Fruit fly (Drosophila melanogaster): ENCODE results near the gene Ca-beta.

The Ca-beta gene

DNA sequence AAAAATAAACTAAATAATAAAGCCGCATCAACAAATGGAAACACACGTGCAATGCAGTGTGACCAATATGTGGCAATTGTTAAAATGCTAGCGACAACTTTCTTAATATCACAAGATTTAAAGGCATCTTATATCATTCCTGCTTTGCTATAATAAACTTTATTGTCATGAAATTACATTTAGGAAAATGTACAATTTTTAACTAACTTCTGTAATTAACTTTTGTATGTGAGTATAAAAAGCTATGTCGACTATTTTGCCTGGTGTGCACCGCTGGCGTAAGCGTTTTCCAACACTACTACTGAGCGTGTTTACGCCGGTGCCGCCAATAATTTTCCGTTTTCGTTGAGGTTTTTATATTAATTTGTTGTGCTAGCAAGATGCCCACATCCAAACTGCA, 79.8 kb downstream of the Ca-beta start, which contains the start of the genes Csl4 and Nup160 (continued):
- TF ChIP-seq CG34224 (GFP tag; IDR thresholded peaks at IDR 0.05; ENCODE audit: partially characterized antibody): peak; percentile 34; the same call in 1 of the 3 replicates
- TF ChIP-seq btn (GFP tag; optimal IDR thresholded peaks at IDR 0.05): peak; percentile 55
- TF ChIP-seq CG3995 (GFP tag; optimal IDR thresholded peaks at IDR 0.05): peak; percentile 57
- no peak for TF ChIP-seq CG6175 (GFP tag; IDR thresholded peaks at IDR 0.05)
- peak; percentile 93 for TF ChIP-seq row (GFP tag; IDR thresholded peaks at IDR 0.05)
- TF ChIP-seq sna (GFP tag; IDR thresholded peaks at IDR 0.05; ENCODE audit: partially characterized antibody): no peak
- peak; percentile 18; the same call in 1 of the 2 replicates for TF ChIP-seq CG4404 (GFP tag; IDR thresholded peaks at IDR 0.05)
- peak; percentile 44 for TF ChIP-seq BEAF-32 (GFP tag; optimal IDR thresholded peaks at IDR 0.05)
- TF ChIP-seq CG17829 (tag; optimal IDR thresholded peaks at IDR 0.05): peak; percentile 64
- TF ChIP-seq CG34422 (GFP tag; IDR thresholded peaks at IDR 0.05): peak; percentile 90
- no peak for TF ChIP-seq CG18262 (tag; optimal IDR thresholded peaks at IDR 0.05)
- TF ChIP-seq tgo (GFP tag; IDR thresholded peaks at IDR 0.05): peak; percentile 74
- peak; percentile 86 for TF ChIP-seq pum (GFP tag; optimal IDR thresholded peaks at IDR 0.05)
- no peak for TF ChIP-seq C15 (GFP tag; IDR thresholded peaks at IDR 0.05)
- TF ChIP-seq wdn (GFP tag; IDR thresholded peaks at IDR 0.05): peak; percentile 56; the same call in 1 of the 2 replicates
- peak; percentile 81 for TF ChIP-seq Ets97D (GFP tag; optimal IDR thresholded peaks at IDR 0.05)
- TF ChIP-seq Max (GFP tag; optimal IDR thresholded peaks at IDR 0.05): peak; percentile 96
- TF ChIP-seq CG8388 (GFP tag; optimal IDR thresholded peaks at IDR 0.05): no peak
- TF ChIP-seq CTCF (GFP tag; optimal IDR thresholded peaks at IDR 0.05): peak; percentile 23
- no peak for TF ChIP-seq odd (GFP tag; optimal IDR thresholded peaks at IDR 0.05)
- peak; percentile 61 for TF ChIP-seq NK7.1 (GFP tag; optimal IDR thresholded peaks at IDR 0.05)
- no peak for TF ChIP-seq CG32767 (GFP tag; IDR thresholded peaks at IDR 0.05)
- peak; percentile 86 for TF ChIP-seq Xbp1 (GFP tag; optimal IDR thresholded peaks at IDR 0.05)
- TF ChIP-seq zfh2 (GFP tag; optimal IDR thresholded peaks at IDR 0.05): peak; percentile 89
- no peak for TF ChIP-seq sc (optimal IDR thresholded peaks at IDR 0.05)
- peak; percentile 49 for TF ChIP-seq sc (GFP tag; optimal IDR thresholded peaks at IDR 0.05)
- no peak for TF ChIP-seq CG14965 (GFP tag; optimal IDR thresholded peaks at IDR 0.05; ENCODE audit: borderline replicate concordance)
- TF ChIP-seq Myb (GFP tag; optimal IDR thresholded peaks at IDR 0.05): peak; percentile 71
- no peak for TF ChIP-seq twi (tag; optimal IDR thresholded peaks at IDR 0.05)
- peak; percentile 74 for TF ChIP-seq Ptx1 (GFP tag; IDR thresholded peaks at IDR 0.05)
- TF ChIP-seq insv (GFP tag; optimal IDR thresholded peaks at IDR 0.05): peak in 1 of 2 experiments; percentile 19
- TF ChIP-seq CG7372 (GFP tag; IDR thresholded peaks at IDR 0.05): peak; percentile 65
- no peak for TF ChIP-seq CG2129 (GFP tag; IDR thresholded peaks at IDR 0.05; ENCODE audit: partially characterized antibody)
- TF ChIP-seq vfl (GFP tag; optimal IDR thresholded peaks at IDR 0.05): peak; percentile 87
- TF ChIP-seq jumu (GFP tag; optimal IDR thresholded peaks at IDR 0.05): peak; percentile 87
- peak; percentile 54 for TF ChIP-seq luna (GFP tag; optimal IDR thresholded peaks at IDR 0.05)
- peak; percentile 40 for TF ChIP-seq CG6683 (GFP tag; optimal IDR thresholded peaks at IDR 0.05)
- no peak for TF ChIP-seq Sox100B (GFP tag; optimal IDR thresholded peaks at IDR 0.05)
- TF ChIP-seq corto (GFP tag; optimal IDR thresholded peaks at IDR 0.05): no peak
- no peak for TF ChIP-seq crol (GFP tag; IDR thresholded peaks at IDR 0.05)
- 0 out of 2 replicates have a peak, but pooled peaks have one; percentile 34 for TF ChIP-seq CG14667 (GFP tag; IDR thresholded peaks at IDR 0.05)
- no peak for TF ChIP-seq jigr1 (GFP tag; IDR thresholded peaks at IDR 0.05)
- TF ChIP-seq CG17385 (GFP tag; optimal IDR thresholded peaks at IDR 0.05): peak; percentile 75
- TF ChIP-seq so (GFP tag; IDR thresholded peaks at IDR 0.05): peak; percentile 47; the same call in 2 of the 3 replicates
- TF ChIP-seq CG10462 (GFP tag; optimal IDR thresholded peaks at IDR 0.05): peak; percentile 58
- TF ChIP-seq Hmr (GFP tag; optimal IDR thresholded peaks at IDR 0.05): no peak
- TF ChIP-seq Elba2 (GFP tag; optimal IDR thresholded peaks at IDR 0.05): peak; percentile 55
- TF ChIP-seq GATAe (GFP tag; conservative IDR thresholded peaks at IDR 0.05): no peak
- TF ChIP-seq Hr78 (GFP tag; optimal IDR thresholded peaks at IDR 0.05): no peak
- TF ChIP-seq Nf-YA (GFP tag; IDR thresholded peaks at IDR 0.05): peak; percentile 54; the same call in 1 of the 2 replicates
- TF ChIP-seq CG17912 (GFP tag; optimal IDR thresholded peaks at IDR 0.05): no peak
- peak; percentile 76 for TF ChIP-seq CG16863 (GFP tag; optimal IDR thresholded peaks at IDR 0.05)
